Worm (Caenorhabditis elegans): ENCODE measurements around the gene C33G8.13.

DNA sequence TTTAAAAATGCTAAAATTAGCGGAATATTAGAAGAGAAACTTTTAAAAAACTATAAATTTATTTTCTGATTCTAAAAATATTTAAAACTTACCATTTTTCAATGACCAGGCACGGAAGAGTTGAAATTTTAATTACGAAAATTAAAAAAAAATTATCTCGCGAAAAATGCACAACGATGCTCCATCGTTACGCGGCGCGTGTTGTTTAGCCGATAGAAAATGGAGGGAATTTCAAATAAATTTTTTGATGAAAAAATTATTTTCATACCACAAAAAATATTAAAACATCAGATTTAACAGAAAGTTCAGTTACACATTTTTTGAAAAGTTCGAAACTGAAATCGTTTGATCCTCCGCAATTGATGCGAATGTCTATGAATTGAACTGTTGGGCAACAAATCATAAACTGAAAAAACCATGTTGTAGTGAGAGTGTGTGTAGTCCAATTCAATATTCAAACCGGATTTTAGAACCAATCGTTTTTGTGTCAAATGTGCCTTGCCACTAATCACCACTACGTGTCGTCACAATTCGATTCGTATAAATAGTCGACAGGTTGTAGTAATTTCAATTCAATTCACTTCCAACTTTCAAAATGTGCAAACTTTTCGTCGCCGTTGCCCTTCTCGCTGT is 35.5 kb upstream of the C33G8.13 start, which contains the start of the genes tofu-2 and spig-1:
- TF ChIP-seq F13C5.2 (tag; optimal IDR thresholded peaks at IDR 0.05) (no peak), tbx-37 (GFP tag; conservative IDR thresholded peaks at IDR 0.05) (no peak), ama-1 (optimal IDR thresholded peaks at IDR 0.05) (no peak), pes-1 (GFP tag; IDR thresholded peaks at IDR 0.05) (no peak), ceh-13 (GFP tag; optimal IDR thresholded peaks at IDR 0.05) (no peak), scrt-1 (GFP tag; IDR thresholded peaks at IDR 0.05) (no peak)
